Fruit fly (Drosophila melanogaster): Measurements from ENCODE around the gene Mp.

Mp gene

DNA sequence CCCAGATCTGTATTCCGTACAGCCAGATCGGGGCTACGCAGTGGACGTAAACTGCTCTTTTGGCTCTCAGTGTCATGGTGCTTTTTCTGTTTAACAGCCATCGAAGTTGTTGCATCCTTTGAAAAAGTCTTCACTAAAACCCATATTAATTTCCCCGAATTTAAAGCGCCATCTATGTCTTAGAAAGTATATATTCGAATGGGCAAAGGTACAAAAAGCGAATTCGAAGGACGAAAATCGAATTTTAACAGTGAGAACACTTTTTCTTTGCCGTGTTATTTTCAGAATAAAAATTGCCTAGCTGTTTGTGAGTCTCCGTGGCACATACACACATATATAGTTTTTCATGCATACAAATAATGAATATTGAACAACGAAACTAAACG, 3.3 kb upstream of the Mp start:
- TF ChIP-seq Dp (GFP tag; optimal IDR thresholded peaks at IDR 0.05) (peak; percentile 46), zfh1 (GFP tag; IDR thresholded peaks at IDR 0.05) (no peak), CG10431 (GFP tag; optimal IDR thresholded peaks at IDR 0.05) (no peak), ftz-f1 (GFP tag; optimal IDR thresholded peaks at IDR 0.05) (no peak), seq (GFP tag; IDR thresholded peaks at IDR 0.05) (no peak), nom (GFP tag; optimal IDR thresholded peaks at IDR 0.05) (no peak), Taf1 (GFP tag; IDR thresholded peaks at IDR 0.05) (no peak), E2f2 (GFP tag; IDR thresholded peaks at IDR 0.05) (peak; percentile 35; the same call in 1 of the 2 replicates), CkIIα-i1 (GFP tag; IDR thresholded peaks at IDR 0.05) (no peak), pita (GFP tag; optimal IDR thresholded peaks at IDR 0.05) (peak; percentile 34), Dip2 (GFP tag; IDR thresholded peaks at IDR 0.05) (peak; percentile 81), NfI (GFP tag; optimal IDR thresholded peaks at IDR 0.05) (no peak), br (optimal IDR thresholded peaks at IDR 0.05) (no peak), CG12104 (GFP tag; optimal IDR thresholded peaks at IDR 0.05) (no peak), trem (tag; optimal IDR thresholded peaks at IDR 0.05) (no peak), CTCF (GFP tag; optimal IDR thresholded peaks at IDR 0.05) (peak; percentile 91), Dek (tag; optimal IDR thresholded peaks at IDR 0.05) (no peak), CG9817 (tag; optimal IDR thresholded peaks at IDR 0.05) (no peak), CG2202 (tag; optimal IDR thresholded peaks at IDR 0.05) (no peak), corto (GFP tag; optimal IDR thresholded peaks at IDR 0.05) (no peak), pzg (GFP tag; optimal IDR thresholded peaks at IDR 0.05) (no peak), ken (GFP tag; IDR thresholded peaks at IDR 0.05) (no peak)

DNA sequence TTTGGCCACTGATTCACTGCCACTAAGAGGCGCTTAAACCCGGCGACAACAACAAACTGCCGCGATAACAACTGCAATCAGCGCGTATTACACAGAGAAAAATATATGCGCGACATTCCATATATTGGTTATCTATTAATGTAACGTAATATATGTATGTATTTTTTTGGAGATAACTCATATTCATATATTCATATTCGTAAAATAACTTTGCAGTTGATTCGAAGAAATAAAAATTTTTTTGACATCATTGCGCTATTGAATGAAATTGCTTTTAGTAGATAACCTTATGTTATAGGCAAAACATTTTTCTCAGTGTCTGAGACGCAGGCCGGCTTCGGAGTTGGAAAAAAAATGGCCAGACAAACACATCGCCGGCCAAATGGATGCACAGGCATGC, 1.7 kb upstream of the Mp start:
- TF ChIP-seq Hand (GFP tag; optimal IDR thresholded peaks at IDR 0.05) (no peak), sr (GFP tag; IDR thresholded peaks at IDR 0.05) (no peak), Opbp (GFP tag; IDR thresholded peaks at IDR 0.05; ENCODE audit: partially characterized antibody) (no peak), CG15696 (tag; optimal IDR thresholded peaks at IDR 0.05) (no peak), Blimp-1 (GFP tag; optimal IDR thresholded peaks at IDR 0.05) (peak; percentile 3), kay (GFP tag; optimal IDR thresholded peaks at IDR 0.05) (no peak), CG7987 (GFP tag; optimal IDR thresholded peaks at IDR 0.05) (no peak), Kr (GFP tag; optimal IDR thresholded peaks at IDR 0.05) (no peak), Jarid2 (GFP tag; optimal IDR thresholded peaks at IDR 0.05) (no peak), bcd (GFP tag; optimal IDR thresholded peaks at IDR 0.05) (peak; percentile 16), sna (GFP tag; IDR thresholded peaks at IDR 0.05; ENCODE audit: partially characterized antibody) (no peak), CG5953 (GFP tag; IDR thresholded peaks at IDR 0.05) (no peak), ac (GFP tag; optimal IDR thresholded peaks at IDR 0.05) (no peak), Med (GFP tag) (peak; percentile 64), CG6791 (GFP tag; IDR thresholded peaks at IDR 0.05; ENCODE audit: partially characterized antibody) (no peak), CG10979 (tag; optimal IDR thresholded peaks at IDR 0.05) (peak; percentile 4), trem (tag; optimal IDR thresholded peaks at IDR 0.05) (no peak), CG4424 (GFP tag; optimal IDR thresholded peaks at IDR 0.05) (no peak), Dad (GFP tag; optimal IDR thresholded peaks at IDR 0.05) (no peak), CG8478 (optimal IDR thresholded peaks at IDR 0.05) (no peak), CG12744 (GFP tag; optimal IDR thresholded peaks at IDR 0.05) (no peak), bowl (GFP tag; IDR thresholded peaks at IDR 0.05) (no peak), prd (optimal IDR thresholded peaks at IDR 0.05) (no peak), prd (GFP tag; IDR thresholded peaks at IDR 0.05) (0 out of 3 replicates have a peak, but pooled peaks have one; percentile 33), wdn (GFP tag; IDR thresholded peaks at IDR 0.05) (no peak), Eip74EF (GFP tag; optimal IDR thresholded peaks at IDR 0.05) (no peak), bbx (GFP tag; IDR thresholded peaks at IDR 0.05; ENCODE audit: partially characterized antibody) (no peak), lov (optimal IDR thresholded peaks at IDR 0.05) (no peak), lov (GFP tag; IDR thresholded peaks at IDR 0.05) (no peak), Doc2 (GFP tag; IDR thresholded peaks at IDR 0.05) (no peak), CG9932 (GFP tag; IDR thresholded peaks at IDR 0.05) (no peak), Max (GFP tag; optimal IDR thresholded peaks at IDR 0.05) (no peak)
